Fruit fly (Drosophila melanogaster): ENCODE measurements around the gene Hsp23.

Hsp23 gene

dm6 chr3L:9343963-9344362 is 37.7 kb upstream of the Hsp23 start:
- TF ChIP-seq CG9817 (tag; optimal IDR thresholded peaks at IDR 0.05) (no peak), CG7963 (GFP tag; IDR thresholded peaks at IDR 0.05; ENCODE audit: partially characterized antibody) (no peak), pfk (GFP tag; optimal IDR thresholded peaks at IDR 0.05) (no peak), pita (GFP tag; optimal IDR thresholded peaks at IDR 0.05) (no peak), CG9437 (GFP tag; optimal IDR thresholded peaks at IDR 0.05) (no peak), CG1233 (GFP tag; optimal IDR thresholded peaks at IDR 0.05) (no peak), sna (GFP tag; IDR thresholded peaks at IDR 0.05; ENCODE audit: partially characterized antibody) (no peak), sc (optimal IDR thresholded peaks at IDR 0.05) (no peak), sc (GFP tag; optimal IDR thresholded peaks at IDR 0.05) (no peak), CG12769 (tag; optimal IDR thresholded peaks at IDR 0.05) (no peak), ara (GFP tag; IDR thresholded peaks at IDR 0.05) (no peak), gsb (GFP tag; IDR thresholded peaks at IDR 0.05) (no peak), Ada2b (GFP tag; IDR thresholded peaks at IDR 0.05) (no peak), CG14441 (GFP tag; IDR thresholded peaks at IDR 0.05) (no peak), CG34422 (GFP tag; IDR thresholded peaks at IDR 0.05) (no peak), BEAF-32 (GFP tag; optimal IDR thresholded peaks at IDR 0.05) (no peak)

dm6 chr3L:9345157-9345556 is 36.5 kb upstream of the Hsp23 start:
- no peak for TF ChIP-seq BEAF-32 (GFP tag; optimal IDR thresholded peaks at IDR 0.05)
- TF ChIP-seq CG33557 (GFP tag; optimal IDR thresholded peaks at IDR 0.05): no peak
- peak; percentile 55 for TF ChIP-seq stwl (tag; optimal IDR thresholded peaks at IDR 0.05)

- TF ChIP-seq Ravus (GFP tag; IDR thresholded peaks at IDR 0.05) (no peak), Med (GFP tag) (peak; percentile 82), en (GFP tag; optimal IDR thresholded peaks at IDR 0.05) (no peak), pfk (GFP tag; optimal IDR thresholded peaks at IDR 0.05) (no peak), CG18476 (GFP tag; optimal IDR thresholded peaks at IDR 0.05) (no peak), inv (GFP tag; IDR thresholded peaks at IDR 0.05; ENCODE audit: partially characterized antibody) (no peak), pho (GFP tag; optimal IDR thresholded peaks at IDR 0.05) (peak; percentile 5), tna (GFP tag; IDR thresholded peaks at IDR 0.05; ENCODE audit: partially characterized antibody) (no peak), exex (tag; optimal IDR thresholded peaks at IDR 0.05) (peak; percentile 2), NFAT (GFP tag; IDR thresholded peaks at IDR 0.05) (peak; percentile 21; the same call in 1 of the 2 replicates), unpg (GFP tag; optimal IDR thresholded peaks at IDR 0.05) (peak; percentile 21), ttk (GFP tag; IDR thresholded peaks at IDR 0.05) (no peak), Bgb (GFP tag; IDR thresholded peaks at IDR 0.05; ENCODE audit: partially characterized antibody) (peak; percentile 25; the same call in 1 of the 2 replicates), sens (GFP tag) (peak; percentile 45), CG32532 (GFP tag; IDR thresholded peaks at IDR 0.05) (0 out of 2 replicates have a peak, but pooled peaks have one; percentile 42), CG16779 (GFP tag; IDR thresholded peaks at IDR 0.05) (no peak), corto (GFP tag; optimal IDR thresholded peaks at IDR 0.05) (no peak), Eip74EF (GFP tag; optimal IDR thresholded peaks at IDR 0.05) (peak in 1 of 2 experiments; percentile 58), H2.0 (GFP tag; IDR thresholded peaks at IDR 0.05) (no peak), CG7963 (GFP tag; IDR thresholded peaks at IDR 0.05; ENCODE audit: partially characterized antibody) (no peak), bbx (GFP tag; IDR thresholded peaks at IDR 0.05; ENCODE audit: partially characterized antibody) (no peak), CG8281 (tag; optimal IDR thresholded peaks at IDR 0.05) (no peak), bsh (GFP tag; optimal IDR thresholded peaks at IDR 0.05) (no peak), Nf-YC (tag; optimal IDR thresholded peaks at IDR 0.05) (peak; percentile 68), run (tag; optimal IDR thresholded peaks at IDR 0.05) (no peak), BtbVII (GFP tag; optimal IDR thresholded peaks at IDR 0.05) (peak; percentile 7), ci (GFP tag; IDR thresholded peaks at IDR 0.05) (peak; percentile 42; the same call in 2 of the 3 replicates), schlank (tag; optimal IDR thresholded peaks at IDR 0.05) (no peak), Deaf1 (tag; optimal IDR thresholded peaks at IDR 0.05) (peak; percentile 91), CG17802 (tag; optimal IDR thresholded peaks at IDR 0.05) (no peak), CG8388 (GFP tag; optimal IDR thresholded peaks at IDR 0.05) (no peak)
Measured at dm6 chr3L:9349314-9349733, 32.4 kb upstream of the Hsp23 start, which contains the start of gene PGRP-LF. TSS of gene PGRP-LF (plus strand) at chr3L:9349609.

All from whole organism, embryonic.